Worm (Caenorhabditis elegans) whole organism, L1 larva: Measurements from ENCODE around the gene gcy-18.

Experiments used
- aly-2 ChIP-seq: fragments of 150-350 bp; optimal IDR thresholded peaks from 2 replicates; lab custom pipeline; 2014; ENCODE audit warnings: missing biosample characterization, missing genetic modification characterization
- blmp-1 ChIP-seq: fragments of 150-350 bp; optimal IDR thresholded peaks from 2 replicates; lab custom pipeline; 2014; ENCODE audit warnings: missing biosample characterization, missing genetic modification characterization
- ceh-82 ChIP-seq, 3 experiments: fragments of 150-350 bp in 1 of 3; sonication (generic microtip) in 2 of 3; optimal IDR thresholded peaks; 2 replicates each; lab custom pipeline; 2014 to 2017; ENCODE audit warnings: missing biosample characterization in 3 of 3, missing genetic modification characterization in 3 of 3
- ceh-90 ChIP-seq: sonication (generic microtip); optimal IDR thresholded peaks from 2 replicates; lab custom pipeline; 2016; ENCODE audit warnings: missing genetic modification characterization, missing compliant biosample characterization
- ces-1 ChIP-seq: fragments of 150-350 bp; optimal IDR thresholded peaks from 2 replicates; lab custom pipeline; 2014; ENCODE audit warnings: missing biosample characterization, missing genetic modification reagents, missing genetic modification characterization
- dpl-1 ChIP-seq, 3 experiments: fragments of 150-350 bp in 2 of 3; sonication (generic microtip) in 1 of 3; optimal IDR thresholded peaks; 2 replicates each; lab custom pipeline; 2014 to 2017; ENCODE audit warnings: missing biosample characterization in 3 of 3, missing genetic modification characterization in 3 of 3, missing genetic modification reagents in 3 of 3
- efl-1 ChIP-seq, 4 experiments: fragments of 150-350 bp; optimal IDR thresholded peaks in 3 of 4; peaks in 1 of 4; 1 replicate in 1 of 4; 2 replicates in 3 of 4; lab custom pipeline; 2014; ENCODE audit warnings: missing biosample characterization in 2 of 4, missing genetic modification characterization in 2 of 4, missing genetic modification reagents in 2 of 4
- elt-2 ChIP-seq: sonication (generic microtip); optimal IDR thresholded peaks from 2 replicates; lab custom pipeline; 2016; ENCODE audit warnings: missing genetic modification characterization, mild to moderate bottlenecking, inconsistent platforms, missing compliant biosample characterization, missing genetic modification reagents
- ets-5 ChIP-seq: fragments of 200-800 bp; sonication (Bioruptor generic); IDR thresholded peaks from 2 replicates; pipeline ENCODE4 v1.3.6; 2022; ENCODE audit warnings: missing genetic modification characterization, missing compliant biosample characterization
- fkh-10 ChIP-seq: sonication (generic microtip); optimal IDR thresholded peaks from 2 replicates; lab custom pipeline; 2017; ENCODE audit warnings: missing biosample characterization, missing genetic modification reagents, missing genetic modification characterization
- fkh-4 ChIP-seq: sonication (generic microtip); optimal IDR thresholded peaks from 2 replicates; lab custom pipeline; 2016; ENCODE audit warnings: missing compliant biosample characterization, missing genetic modification characterization, borderline replicate concordance
- fkh-8 ChIP-seq: sonication (generic microtip); optimal IDR thresholded peaks from 2 replicates; lab custom pipeline; 2016; ENCODE audit warnings: mild to moderate bottlenecking, missing genetic modification characterization, missing compliant biosample characterization
- fos-1 ChIP-seq: fragments of 150-350 bp; optimal IDR thresholded peaks from 2 replicates; lab custom pipeline; 2014; ENCODE audit warnings: missing biosample characterization, missing genetic modification characterization
- hlh-17 ChIP-seq: fragments of 200-800 bp; sonication (Bioruptor generic); optimal IDR thresholded peaks from 2 replicates; lab custom pipeline; 2018; ENCODE audit warnings: missing genetic modification characterization, mild to moderate bottlenecking, missing compliant biosample characterization, moderate library complexity, borderline replicate concordance
- isw-1 ChIP-seq: fragments of 200-800 bp; sonication (Bioruptor generic); IDR thresholded peaks from 2 replicates; pipeline ENCODE4 v1.3.6; 2022; ENCODE audit warnings: missing genetic modification characterization, missing compliant biosample characterization
- jun-1 ChIP-seq: fragments of 150-350 bp; optimal IDR thresholded peaks from 2 replicates; lab custom pipeline; 2014; ENCODE audit warnings: missing biosample characterization, missing genetic modification reagents, missing genetic modification characterization
- lin-35 ChIP-seq, 2 experiments: fragments of 150-350 bp; optimal IDR thresholded peaks; 2 replicates each; lab custom pipeline; 2014; ENCODE audit warnings: missing biosample characterization in 2 of 2, missing genetic modification characterization in 2 of 2, missing genetic modification reagents in 2 of 2
- mdl-1 ChIP-seq, 2 experiments: fragments of 150-350 bp; optimal IDR thresholded peaks; 2 replicates each; lab custom pipeline; 2014 to 2017; ENCODE audit warnings: missing biosample characterization in 2 of 2, missing genetic modification characterization in 2 of 2, inconsistent platforms in 1 of 2
- mep-1 ChIP-seq: fragments of 150-350 bp; optimal IDR thresholded peaks from 2 replicates; lab custom pipeline; 2014; ENCODE audit warnings: missing biosample characterization, missing genetic modification characterization
- nhr-12 ChIP-seq: sonication (generic microtip); optimal IDR thresholded peaks from 2 replicates; lab custom pipeline; 2017; ENCODE audit warnings: missing biosample characterization, missing genetic modification characterization
- nhr-20 ChIP-seq: sonication (generic microtip); optimal IDR thresholded peaks from 2 replicates; lab custom pipeline; 2016; ENCODE audit warnings: mild to moderate bottlenecking, missing genetic modification characterization, missing compliant biosample characterization
- nhr-237 ChIP-seq: fragments of 150-350 bp; optimal IDR thresholded peaks from 2 replicates; lab custom pipeline; 2014; ENCODE audit warnings: missing biosample characterization, missing genetic modification characterization
- nhr-28 ChIP-seq: fragments of 150-350 bp; optimal IDR thresholded peaks from 2 replicates; lab custom pipeline; 2014; ENCODE audit warnings: missing biosample characterization, missing genetic modification characterization
- nhr-77 ChIP-seq: fragments of 150-350 bp; optimal IDR thresholded peaks from 2 replicates; lab custom pipeline; 2014; ENCODE audit warnings: missing biosample characterization, missing genetic modification characterization
- nhr-84 ChIP-seq: sonication (generic microtip); optimal IDR thresholded peaks from 2 replicates; lab custom pipeline; 2017; ENCODE audit warnings: missing biosample characterization, missing genetic modification characterization
- pag-3 ChIP-seq: sonication (generic microtip); optimal IDR thresholded peaks from 2 replicates; lab custom pipeline; 2017; ENCODE audit warnings: missing genetic modification characterization, mild to moderate bottlenecking, missing compliant biosample characterization, antibody characterized with exemption, borderline replicate concordance; ENCODE audit not compliant: insufficient read depth
- pax-3 ChIP-seq: fragments of 200-800 bp; sonication (Bioruptor generic); optimal IDR thresholded peaks from 2 replicates; lab custom pipeline; 2018; ENCODE audit warnings: mild to moderate bottlenecking, missing genetic modification characterization, moderate library complexity, missing compliant biosample characterization
- pqm-1 ChIP-seq: sonication (generic microtip); optimal IDR thresholded peaks from 3 replicates; lab custom pipeline; 2017; ENCODE audit warnings: missing biosample characterization, missing genetic modification characterization
- skn-1 ChIP-seq: fragments of 150-350 bp; optimal IDR thresholded peaks from 2 replicates; lab custom pipeline; 2014; ENCODE audit warnings: missing biosample characterization, missing genetic modification characterization
- snu-23 ChIP-seq: sonication (generic microtip); optimal IDR thresholded peaks from 2 replicates; lab custom pipeline; 2016; ENCODE audit warnings: missing genetic modification characterization, missing compliant biosample characterization
- sup-37 ChIP-seq: fragments of 200-800 bp; sonication (Bioruptor generic); optimal IDR thresholded peaks from 2 replicates; lab custom pipeline; 2018; ENCODE audit warnings: mild to moderate bottlenecking, missing genetic modification characterization, missing compliant biosample characterization
- unc-30 ChIP-seq: sonication (generic microtip); optimal IDR thresholded peaks from 2 replicates; lab custom pipeline; 2017; ENCODE audit warnings: missing biosample characterization, missing genetic modification characterization

The gcy-18 gene

ce11 chrIV:12849030-12849560 is 10.8 kb upstream of the gcy-18 start, which contains the start of gene srf-3:
TSS of gene srf-3 (plus strand) at chrIV:12849510.
- TF ChIP-seq efl-1 (optimal IDR thresholded peaks at IDR 0.05; lab: Kevin White, UChicago) (peak; percentile 6 to 42), efl-1 (GFP tag; optimal IDR thresholded peaks at IDR 0.05 in 1 of 2; lab: Kevin White, UChicago) (no peak), fkh-8 (tag; lab: Kevin White, UChicago) (no peak), blmp-1 (tag; lab: Kevin White, UChicago) (no peak), mdl-1 (tag; optimal IDR thresholded peaks at IDR 0.05; lab: Kevin White, UChicago) (no peak), ceh-82 (tag; optimal IDR thresholded peaks at IDR 0.05; lab: Kevin White, UChicago) (peak in 1 of 3 experiments; percentile 16), isw-1 (no peak), ces-1 (GFP tag; lab: Kevin White, UChicago) (no peak), dpl-1 (GFP tag; optimal IDR thresholded peaks at IDR 0.05; lab: Kevin White, UChicago) (peak in 1 of 3 experiments; percentile 5), unc-30 (tag; lab: Kevin White, UChicago) (no peak), nhr-84 (tag; lab: Kevin White, UChicago) (no peak)

- TF ChIP-seq lin-35 (GFP tag; optimal IDR thresholded peaks at IDR 0.05; lab: Kevin White, UChicago) (peak; percentile 39 to 62), fkh-4 (tag; lab: Kevin White, UChicago) (no peak), dpl-1 (GFP tag; optimal IDR thresholded peaks at IDR 0.05; lab: Kevin White, UChicago) (peak; percentile 48 to 71 (median 58)), nhr-77 (tag; lab: Kevin White, UChicago) (no peak), efl-1 (optimal IDR thresholded peaks at IDR 0.05; lab: Kevin White, UChicago) (peak; percentile 73 to 84), efl-1 (GFP tag; optimal IDR thresholded peaks at IDR 0.05 in 1 of 2; lab: Kevin White, UChicago) (peak; percentile 74 to 97)
These were observed 5.4 kb upstream of the gcy-18 start for ce11 chrIV:12854372-12855114.

ce11 chrIV:12855248-12855647 is 4.6 kb upstream of the gcy-18 start, which contains the start of gene nstp-5:
TSS of gene nstp-5 (plus strand) at chrIV:12855548.
- TF ChIP-seq fos-1 (tag; lab: Kevin White, UChicago) (no peak), ceh-90 (tag; lab: Kevin White, UChicago) (no peak), pag-3 (no peak), snu-23 (GFP tag; lab: Kevin White, UChicago) (no peak), fkh-10 (GFP tag; lab: Kevin White, UChicago) (no peak), ces-1 (GFP tag; lab: Kevin White, UChicago) (no peak), ceh-82 (tag; optimal IDR thresholded peaks at IDR 0.05; lab: Kevin White, UChicago) (no peak), nhr-237 (tag; lab: Kevin White, UChicago) (no peak), ets-5 (no peak), sup-37 (GFP tag; lab: Kevin White, UChicago) (no peak)

ce11 chrIV:12865884-12866283 is 6.0 kb downstream of the gcy-18 start, which contains the start of gene clec-186:
TSS of gene clec-186 (plus strand) at chrIV:12866109.
- TF ChIP-seq elt-2 (tag; lab: Kevin White, UChicago) (peak; percentile 97), pag-3 (no peak), pqm-1 (tag; lab: Kevin White, UChicago) (peak; percentile 40), jun-1 (tag; lab: Kevin White, UChicago) (peak; percentile 5), nhr-12 (tag; lab: Kevin White, UChicago) (no peak), nhr-20 (tag; lab: Kevin White, UChicago) (peak; percentile 18), pax-3 (tag; lab: Kevin White, UChicago) (peak; percentile 45), efl-1 (optimal IDR thresholded peaks at IDR 0.05; lab: Kevin White, UChicago) (no peak), efl-1 (GFP tag; optimal IDR thresholded peaks at IDR 0.05 in 1 of 2; lab: Kevin White, UChicago) (peak in 1 of 2 experiments; percentile 20), aly-2 (no peak)

- peak; percentile 34 for TF ChIP-seq elt-2 (tag; lab: Kevin White, UChicago)
- TF ChIP-seq mep-1, result no peak
- no peak for TF ChIP-seq fkh-10 (GFP tag; lab: Kevin White, UChicago)
- TF ChIP-seq skn-1 (tag; lab: Kevin White, UChicago), result no peak
- TF ChIP-seq nhr-28 (tag; lab: Kevin White, UChicago), result no peak
- no peak for TF ChIP-seq hlh-17 (GFP tag; lab: Kevin White, UChicago)
- TF ChIP-seq, all 84 proteins: peak for 1
These were observed 9.5 kb downstream of the gcy-18 start for ce11 chrIV:12869383-12869782.
